Worm (Caenorhabditis elegans) whole organism, L3 larva: ENCODE results near the gene F35F10.5.

Experiments
- aly-2 ChIP-seq: fragments of 150-350 bp; optimal IDR thresholded peaks from 2 replicates; lab custom pipeline; 2014; ENCODE audit warnings: missing biosample characterization, missing genetic modification characterization
- ama-1 ChIP-seq: fragments of 150-350 bp; optimal IDR thresholded peaks from 2 replicates; lab custom pipeline; 2018
- ceh-16 ChIP-seq: sonication (generic microtip); optimal IDR thresholded peaks from 2 replicates; lab custom pipeline; 2017; ENCODE audit warnings: missing biosample characterization, missing genetic modification characterization
- ceh-9 ChIP-seq: sonication (generic microtip); optimal IDR thresholded peaks from 2 replicates; lab custom pipeline; 2018; ENCODE audit warnings: missing biosample characterization, missing genetic modification characterization
- lin-15B ChIP-seq: fragments of 150-350 bp; optimal IDR thresholded peaks from 2 replicates; lab custom pipeline; 2014; ENCODE audit warnings: missing biosample characterization, missing genetic modification characterization
- mdl-1 ChIP-seq: fragments of 150-350 bp; optimal IDR thresholded peaks from 2 replicates; lab custom pipeline; 2014; ENCODE audit warnings: missing biosample characterization, missing genetic modification characterization
- nhr-237 ChIP-seq: fragments of 150-350 bp; optimal IDR thresholded peaks from 2 replicates; lab custom pipeline; 2014; ENCODE audit warnings: missing biosample characterization, missing genetic modification characterization
- nhr-25 ChIP-seq: sonication (generic microtip); optimal IDR thresholded peaks from 2 replicates; lab custom pipeline; 2017; ENCODE audit warnings: missing biosample characterization, missing genetic modification characterization
- pha-4 ChIP-seq: fragments of 150-350 bp; optimal IDR thresholded peaks from 2 replicates; lab custom pipeline; 2014; ENCODE audit warnings: missing biosample characterization, missing genetic modification reagents, missing genetic modification characterization
- pqm-1 ChIP-seq: fragments of 150-350 bp; optimal IDR thresholded peaks from 2 replicates; lab custom pipeline; 2017; ENCODE audit warnings: missing biosample characterization, missing genetic modification characterization, inconsistent platforms
- snpc-4 ChIP-seq: fragments of 150-350 bp; optimal IDR thresholded peaks from 2 replicates; lab custom pipeline; 2014; ENCODE audit warnings: missing biosample characterization, missing genetic modification characterization
- zag-1 ChIP-seq: fragments of 150-350 bp; optimal IDR thresholded peaks from 2 replicates; lab custom pipeline; 2014; ENCODE audit warnings: missing biosample characterization, missing genetic modification characterization
- ztf-4 ChIP-seq: fragments of 150-350 bp; optimal IDR thresholded peaks from 2 replicates; lab custom pipeline; 2014; ENCODE audit warnings: missing biosample characterization, missing genetic modification characterization

- TF ChIP-seq pha-4 (tag; lab: Kevin White, UChicago) (no peak), snpc-4 (no peak), nhr-237 (tag; lab: Kevin White, UChicago) (no peak), lin-15B (tag; lab: Kevin White, UChicago) (no peak), ceh-16 (no peak), mdl-1 (no peak), zag-1 (tag; lab: Kevin White, UChicago) (no peak), nhr-25 (tag; lab: Kevin White, UChicago) (no peak), ama-1 (lab: Kevin White, UChicago) (no peak), pqm-1 (tag; lab: Kevin White, UChicago) (no peak), aly-2 (no peak), ceh-9 (tag; lab: Kevin White, UChicago) (no peak), ztf-4 (tag; lab: Kevin White, UChicago) (no peak)
These were observed 43.6 kb upstream of the F35F10.5 start, which contains the start of gene srj-11 for ce11 chrV:3241175-3241574.
